Fruit fly (Drosophila melanogaster) whole organism, embryonic: ENCODE measurements around the gene SkpC.
A peak's percentile ranks its signal among the peaks of the same experiment; 100 is the strongest.

Source experiments
- BEAF-32 ChIP-seq: fragments of 200-800 bp; sonication (Bioruptor generic); optimal IDR thresholded peaks from 3 replicates; lab custom pipeline; 2017; ENCODE audit warnings: missing biosample characterization, missing genetic modification characterization, mild to moderate bottlenecking, moderate library complexity, missing genetic modification reagents
- CG10565 ChIP-seq: fragments of 200-800 bp; sonication (Bioruptor generic); optimal IDR thresholded peaks from 3 replicates; lab custom pipeline; 2016; ENCODE audit warnings: missing biosample characterization, mild to moderate bottlenecking, missing genetic modification characterization
- CG11085 ChIP-seq: fragments of 200-800 bp; sonication (Bioruptor generic); IDR thresholded peaks from 2 replicates; pipeline ENCODE4 v1.3.6; 2022; ENCODE audit warnings: missing biosample characterization, missing genetic modification characterization
- CG11398 ChIP-seq: fragments of 200-800 bp; sonication (Bioruptor generic); optimal IDR thresholded peaks from 2 replicates; lab custom pipeline; 2016; ENCODE audit warnings: missing biosample characterization, missing genetic modification characterization
- CG12155 ChIP-seq: fragments of 200-800 bp; sonication (Bioruptor generic); optimal IDR thresholded peaks from 3 replicates; lab custom pipeline; 2016; ENCODE audit warnings: missing biosample characterization, missing genetic modification characterization
- CG12299 ChIP-seq: fragments of 200-800 bp; sonication (Bioruptor generic); optimal IDR thresholded peaks from 2 replicates; lab custom pipeline; 2018; ENCODE audit warnings: missing biosample characterization, mild to moderate bottlenecking, missing genetic modification characterization
- CG12391 ChIP-seq: fragments of 200-800 bp; sonication (Bioruptor generic); optimal IDR thresholded peaks from 3 replicates; lab custom pipeline; 2018; ENCODE audit warnings: missing biosample characterization, mild to moderate bottlenecking, missing genetic modification characterization, moderate library complexity
- CG12659 ChIP-seq: fragments of 200-800 bp; sonication (Bioruptor generic); optimal IDR thresholded peaks from 3 replicates; lab custom pipeline; 2017; ENCODE audit warnings: mild to moderate bottlenecking, missing biosample characterization, missing genetic modification reagents, missing genetic modification characterization
- CG12942 ChIP-seq: fragments of 200-800 bp; sonication (Bioruptor generic); optimal IDR thresholded peaks from 3 replicates; lab custom pipeline; 2016; ENCODE audit warnings: missing biosample characterization, missing genetic modification characterization
- CG13287 ChIP-seq: fragments of 200-800 bp; sonication (Bioruptor generic); IDR thresholded peaks from 2 replicates; pipeline ENCODE4 v1.3.6; 2022; ENCODE audit warnings: missing biosample characterization, missing genetic modification characterization; ENCODE audit not compliant: partially characterized antibody
- CG15601 ChIP-seq: fragments of 200-800 bp; sonication (Bioruptor generic); optimal IDR thresholded peaks from 3 replicates; lab custom pipeline; 2019; ENCODE audit warnings: missing biosample characterization, mild to moderate bottlenecking, missing genetic modification characterization, moderate library complexity
- CG15696 ChIP-seq: fragments of 200-800 bp; sonication (Bioruptor generic); optimal IDR thresholded peaks from 2 replicates; lab custom pipeline; 2019; ENCODE audit warnings: missing biosample characterization, mild to moderate bottlenecking, missing genetic modification characterization, moderate library complexity
- CG17186 ChIP-seq: fragments of 200-800 bp; sonication (Bioruptor generic); optimal IDR thresholded peaks from 3 replicates; lab custom pipeline; 2017; ENCODE audit warnings: missing biosample characterization, missing genetic modification reagents, missing genetic modification characterization
- CG17829 ChIP-seq: fragments of 200-800 bp; optimal IDR thresholded peaks from 2 replicates; lab custom pipeline; 2019; ENCODE audit warnings: missing biosample characterization, mild to moderate bottlenecking, missing genetic modification characterization, moderate library complexity
- CG18764 ChIP-seq: fragments of 200-800 bp; sonication (Bioruptor generic); optimal IDR thresholded peaks from 3 replicates; lab custom pipeline; 2016; ENCODE audit warnings: missing biosample characterization, missing genetic modification characterization
- CG2129 ChIP-seq: fragments of 200-800 bp; sonication (Bioruptor generic); IDR thresholded peaks from 2 replicates; pipeline ENCODE4 v1.3.6; 2022; ENCODE audit warnings: missing biosample characterization, missing genetic modification characterization; ENCODE audit not compliant: partially characterized antibody
- CG2889 ChIP-seq: fragments of 200-800 bp; sonication (Bioruptor generic); IDR thresholded peaks from 3 replicates; pipeline ENCODE4 v1.3.6; 2022; ENCODE audit warnings: missing biosample characterization, missing genetic modification characterization
- CG3163 ChIP-seq: fragments of 200-800 bp; sonication (Bioruptor generic); optimal IDR thresholded peaks from 3 replicates; lab custom pipeline; 2016; ENCODE audit warnings: missing biosample characterization, missing genetic modification characterization
- CG32532 ChIP-seq: fragments of 200-800 bp; sonication (Bioruptor generic); IDR thresholded peaks from 2 replicates; pipeline ENCODE4 v1.3.6; 2022; ENCODE audit warnings: missing biosample characterization, missing genetic modification characterization
- CG3726 ChIP-seq: fragments of 200-800 bp; sonication (Bioruptor generic); IDR thresholded peaks from 3 replicates; pipeline ENCODE4, ENCODE4 v1.3.6; 2022; ENCODE audit warnings: missing biosample characterization, missing genetic modification characterization
- CG4404 ChIP-seq: fragments of 200-800 bp; sonication (Bioruptor generic); IDR thresholded peaks from 2 replicates; pipeline ENCODE4 v1.3.6; 2022; ENCODE audit warnings: missing biosample characterization, missing genetic modification characterization
- CG8290 ChIP-seq, 3 experiments: fragments of 200-800 bp; sonication (Bioruptor generic); optimal IDR thresholded peaks; 2 replicates each; lab custom pipeline; 2016 to 2019; ENCODE audit warnings: missing biosample characterization in 3 of 3, missing genetic modification characterization in 3 of 3, mild to moderate bottlenecking in 2 of 3, moderate library complexity in 1 of 3
- CTCF ChIP-seq: fragments of 200-800 bp; sonication (Bioruptor generic); optimal IDR thresholded peaks from 2 replicates; lab custom pipeline; 2017; ENCODE audit warnings: missing biosample characterization, mild to moderate bottlenecking, missing genetic modification characterization, moderate library complexity
- Dek ChIP-seq: fragments of 200-800 bp; sonication (Bioruptor generic); optimal IDR thresholded peaks from 3 replicates; lab custom pipeline; 2019; ENCODE audit warnings: missing biosample characterization, mild to moderate bottlenecking, missing genetic modification characterization, moderate library complexity
- Dip2 ChIP-seq: fragments of 200-800 bp; sonication (Bioruptor generic); IDR thresholded peaks from 2 replicates; pipeline ENCODE4 v1.3.6; 2022; ENCODE audit warnings: missing biosample characterization, missing genetic modification characterization
- Drgx ChIP-seq: fragments of 200-800 bp; sonication (Bioruptor generic); IDR thresholded peaks from 2 replicates; pipeline ENCODE4 v1.3.6; 2022; ENCODE audit warnings: missing biosample characterization, missing genetic modification characterization
- Ets97D ChIP-seq: fragments of 200-800 bp; sonication (Bioruptor generic); optimal IDR thresholded peaks from 3 replicates; lab custom pipeline; 2016; ENCODE audit warnings: missing biosample characterization, missing genetic modification characterization
- Hmr ChIP-seq: fragments of 200-800 bp; sonication (Bioruptor generic); optimal IDR thresholded peaks from 3 replicates; lab custom pipeline; 2017; ENCODE audit warnings: mild to moderate bottlenecking, missing biosample characterization, missing genetic modification reagents, missing genetic modification characterization
- Hmx ChIP-seq: fragments of 200-800 bp; sonication (Bioruptor generic); optimal IDR thresholded peaks from 2 replicates; lab custom pipeline; 2016; ENCODE audit warnings: missing biosample characterization, missing genetic modification characterization
- Hr51 ChIP-seq, 2 experiments: fragments of 200-800 bp; sonication (Bioruptor generic); optimal IDR thresholded peaks; 2 replicates in 1 of 2; 3 replicates in 1 of 2; lab custom pipeline; 2016 to 2018; ENCODE audit warnings: missing biosample characterization in 2 of 2, missing genetic modification characterization in 2 of 2, mild to moderate bottlenecking in 1 of 2, moderate library complexity in 1 of 2
- Med ChIP-seq: fragments of 200-800 bp; sonication (Bioruptor generic); peaks from one replicate; lab custom pipeline; 2016; ENCODE audit warnings: missing biosample characterization, missing genetic modification characterization, mild to moderate bottlenecking, inconsistent platforms, moderate library complexity
- Nf-YA ChIP-seq: fragments of 200-800 bp; sonication (Bioruptor generic); IDR thresholded peaks from 2 replicates; pipeline ENCODE4 v1.3.6; 2022; ENCODE audit warnings: missing biosample characterization, missing genetic modification characterization
- Tbp ChIP-seq: fragments of >200 bp; optimal IDR thresholded peaks from 2 replicates; lab custom pipeline; 2018; ENCODE audit warnings: missing biosample characterization, missing genetic modification characterization
- aop ChIP-seq: fragments of 200-800 bp; sonication (Bioruptor generic); IDR thresholded peaks from 2 replicates; pipeline ENCODE4 v1.3.6; 2022; ENCODE audit warnings: missing biosample characterization, missing genetic modification characterization
- bcd ChIP-seq: fragments of 200-800 bp; sonication (Bioruptor generic); optimal IDR thresholded peaks from 2 replicates; lab custom pipeline; 2017; ENCODE audit warnings: missing biosample characterization, mild to moderate bottlenecking, missing genetic modification characterization
- ci ChIP-seq: fragments of 200-800 bp; sonication (Bioruptor generic); IDR thresholded peaks from 3 replicates; pipeline ENCODE4 v1.3.6; 2022; ENCODE audit warnings: missing biosample characterization, missing genetic modification characterization
- dpn ChIP-seq, 2 experiments: fragments of 200-800 bp; sonication (Bioruptor generic); optimal IDR thresholded peaks; 3 replicates each; lab custom pipeline; 2016; ENCODE audit warnings: missing biosample characterization in 2 of 2, missing genetic modification characterization in 2 of 2
- ewg ChIP-seq: fragments of 200-800 bp; sonication (Bioruptor generic); optimal IDR thresholded peaks from 3 replicates; lab custom pipeline; 2017; ENCODE audit warnings: mild to moderate bottlenecking, missing biosample characterization, missing genetic modification reagents, missing genetic modification characterization
- exex ChIP-seq: fragments of 200-800 bp; sonication (Bioruptor generic); optimal IDR thresholded peaks from 4 replicates; lab custom pipeline; 2018; ENCODE audit warnings: missing biosample characterization, mild to moderate bottlenecking, missing genetic modification characterization, moderate library complexity
- fd96Cb ChIP-seq: fragments of 200-800 bp; sonication (Bioruptor generic); optimal IDR thresholded peaks from 2 replicates; lab custom pipeline; 2018; ENCODE audit warnings: missing biosample characterization, mild to moderate bottlenecking, missing genetic modification characterization, moderate library complexity
- fru ChIP-seq: fragments of >200 bp; optimal IDR thresholded peaks from 2 replicates; lab custom pipeline; 2017
- gro ChIP-seq: fragments of 200-800 bp; sonication (Bioruptor generic); optimal IDR thresholded peaks from 2 replicates; lab custom pipeline; 2016; ENCODE audit warnings: missing biosample characterization, missing genetic modification characterization
- gsb-n ChIP-seq: fragments of 200-800 bp; sonication (Bioruptor generic); optimal IDR thresholded peaks from 3 replicates; lab custom pipeline; 2018; ENCODE audit warnings: missing biosample characterization, mild to moderate bottlenecking, missing genetic modification characterization
- mld ChIP-seq: fragments of 200-800 bp; sonication (Bioruptor generic); IDR thresholded peaks from 3 replicates; pipeline ENCODE4 v1.3.6; 2022; ENCODE audit warnings: missing biosample characterization, missing genetic modification characterization; ENCODE audit not compliant: partially characterized antibody
- nmo ChIP-seq: fragments of 200-800 bp; sonication (Bioruptor generic); optimal IDR thresholded peaks from 2 replicates; lab custom pipeline; 2018; ENCODE audit warnings: missing biosample characterization, mild to moderate bottlenecking, missing genetic modification characterization, moderate library complexity
- row ChIP-seq: fragments of 200-800 bp; sonication (Bioruptor generic); IDR thresholded peaks from 3 replicates; pipeline ENCODE4 v1.3.6; 2022; ENCODE audit warnings: missing biosample characterization, missing genetic modification characterization
- trem ChIP-seq: fragments of 200-800 bp; optimal IDR thresholded peaks from 3 replicates; lab custom pipeline; 2019; ENCODE audit warnings: missing biosample characterization, mild to moderate bottlenecking, missing genetic modification characterization, moderate library complexity
- vnd ChIP-seq: fragments of 200-800 bp; sonication (Bioruptor generic); IDR thresholded peaks from 3 replicates; pipeline ENCODE4 v1.3.6; 2022; ENCODE audit warnings: missing biosample characterization, missing genetic modification characterization; ENCODE audit not compliant: partially characterized antibody
- wor ChIP-seq: fragments of 200-800 bp; sonication (Bioruptor generic); IDR thresholded peaks from 2 replicates; pipeline ENCODE4 v1.3.6; 2022; ENCODE audit warnings: missing biosample characterization, missing genetic modification characterization

SkpC gene

DNA sequence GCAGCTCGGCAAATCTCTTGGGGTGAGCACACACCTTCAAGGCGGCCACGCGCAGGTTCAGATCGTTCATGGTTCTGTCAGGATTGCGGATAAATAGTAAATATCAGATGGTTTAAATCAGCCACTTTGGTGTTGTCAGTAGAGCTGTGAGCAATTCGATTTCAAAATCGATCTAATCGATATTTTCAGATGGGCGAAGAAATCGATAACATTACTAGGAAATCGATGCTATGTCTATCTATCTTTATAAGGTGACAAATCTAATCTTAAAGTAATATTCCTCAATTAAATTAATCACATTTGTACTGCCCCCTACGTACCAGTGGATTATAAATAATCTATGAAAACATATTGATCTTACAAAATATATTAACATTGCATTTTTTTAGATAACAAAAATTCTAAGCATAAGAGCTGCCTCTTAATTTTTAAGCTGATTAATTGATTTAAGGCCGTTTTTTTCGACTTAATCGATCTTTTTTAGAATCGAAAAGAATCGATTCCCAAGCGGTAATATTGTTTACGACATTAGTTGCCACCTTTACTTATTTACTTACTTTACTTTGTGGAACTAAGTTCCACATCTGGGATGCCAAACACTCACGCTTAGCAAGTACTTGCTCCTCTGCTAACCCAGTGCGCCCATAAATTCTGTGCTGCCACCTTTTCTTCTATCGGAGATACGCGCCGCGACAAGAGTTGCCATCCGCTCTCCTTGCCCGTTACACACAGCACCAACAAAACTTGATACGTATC, 49.7 kb downstream of the SkpC start, which contains the start of gene THADA (continued):
- no peak for TF ChIP-seq CG11398
- TF ChIP-seq CG18764 (GFP tag; lab: Kevin White, UChicago) = no peak
- no peak for TF ChIP-seq CG12942 (GFP tag; lab: Kevin White, UChicago)
- peak; percentile 93 for TF ChIP-seq CG13287
- TF ChIP-seq CG17829 (tag; lab: Kevin White, UChicago) = peak; percentile 36
- peak; percentile 41 for TF ChIP-seq nmo (GFP tag; lab: Kevin White, UChicago)
- peak; percentile 60; the same call in 2 of the 3 replicates for TF ChIP-seq row (GFP tag; lab: Robert Waterston, UW)
- no peak; the same call in 1 of the 2 replicates for TF ChIP-seq CG32532
- TF ChIP-seq CG11085 (GFP tag; lab: Robert Waterston, UW) = no peak
- no peak for TF ChIP-seq CG15696 (tag; lab: Kevin White, UChicago)
- peak; percentile 40 for TF ChIP-seq bcd
- peak; percentile 83 for TF ChIP-seq CG12659
- no peak for TF ChIP-seq Drgx (GFP tag; lab: Robert Waterston, UW)
- TF ChIP-seq fd96Cb (tag; lab: Kevin White, UChicago) = no peak
- no peak for TF ChIP-seq Dip2 (GFP tag; lab: Robert Waterston, UW)
- TF ChIP-seq trem (tag; lab: Kevin White, UChicago) = peak; percentile 64
- peak; percentile 76 for TF ChIP-seq CTCF
- TF ChIP-seq gro (GFP tag; lab: Kevin White, UChicago) = peak; percentile 76
- peak; percentile 76 for TF ChIP-seq CG12391 (tag; lab: Kevin White, UChicago)
- no peak for TF ChIP-seq CG2889 (GFP tag; lab: Robert Waterston, UW)
- peak; percentile 39 for TF ChIP-seq CG15601 (tag; lab: Kevin White, UChicago)
- peak; percentile 49 for TF ChIP-seq CG3163 (GFP tag; lab: Kevin White, UChicago)
- TF ChIP-seq ewg = peak; percentile 17
- TF ChIP-seq exex = no peak
- no peak for TF ChIP-seq gsb-n (tag; lab: Kevin White, UChicago)
- no peak for TF ChIP-seq Hmx
- TF ChIP-seq CG2129 (GFP tag; lab: Robert Waterston, UW) = peak; percentile 92; the same call in 1 of the 2 replicates
- TF ChIP-seq ci (GFP tag; lab: Robert Waterston, UW) = 0 out of 3 replicates have a peak, but pooled peaks have one; percentile 64
- TF ChIP-seq aop = no peak
- peak; percentile 91 for TF ChIP-seq CG17186
- TF ChIP-seq CG4404 (GFP tag; lab: Robert Waterston, UW) = no peak
- TF ChIP-seq CG3726 = no peak
- peak; percentile 90 for TF ChIP-seq Ets97D (GFP tag; lab: Kevin White, UChicago)
- no peak for TF ChIP-seq Nf-YA (GFP tag; lab: Robert Waterston, UW)
- peak; percentile 39 for TF ChIP-seq Dek (tag; lab: Kevin White, UChicago)
- peak; percentile 98 for TF ChIP-seq CG8290 (GFP tag; optimal IDR thresholded peaks at IDR 0.05; lab: Kevin White, UChicago)
- peak; percentile 96 to 99 for TF ChIP-seq CG8290 (tag; optimal IDR thresholded peaks at IDR 0.05; lab: Kevin White, UChicago)
- peak; percentile 84 for TF ChIP-seq mld (GFP tag; lab: Robert Waterston, UW)
- TF ChIP-seq Tbp (GFP tag; lab: Kevin White, UChicago) = no peak
- no peak for TF ChIP-seq CG10565 (GFP tag; lab: Kevin White, UChicago)
- TF ChIP-seq Hr51 (GFP tag; optimal IDR thresholded peaks at IDR 0.05; lab: Kevin White, UChicago) = peak in 1 of 2 experiments; percentile 37
- TF ChIP-seq CG12299 = peak; percentile 4
- peak; percentile 69 for TF ChIP-seq Hmr
- peak; percentile 87 for TF ChIP-seq vnd (GFP tag; lab: Robert Waterston, UW)
- TF ChIP-seq Med = peak; percentile 94
- TF ChIP-seq wor (GFP tag; lab: Robert Waterston, UW) = no peak
- TF ChIP-seq fru (lab: Kevin White, UChicago) = no peak
- TF ChIP-seq BEAF-32 (GFP tag; lab: Kevin White, UChicago) = peak; percentile 98
- peak; percentile 31 to 36 for TF ChIP-seq dpn (GFP tag; optimal IDR thresholded peaks at IDR 0.05; lab: Kevin White, UChicago)
- TF ChIP-seq CG12155 = no peak
